Fruit fly (Drosophila melanogaster) whole organism, embryonic: ENCODE results near the gene CG12182.

ENCODE experiments used
- CG14014 ChIP-seq: fragments of 200-800 bp; sonication (Bioruptor generic); IDR thresholded peaks from 2 replicates; pipeline ENCODE4 v1.3.6; 2022; ENCODE audit warnings: missing biosample characterization, missing genetic modification characterization
- CG15514 ChIP-seq: fragments of 200-800 bp; sonication (Bioruptor generic); optimal IDR thresholded peaks from 3 replicates; lab custom pipeline; 2017; ENCODE audit warnings: missing biosample characterization, missing genetic modification characterization, mild to moderate bottlenecking, moderate library complexity, missing genetic modification reagents
- CG16813 ChIP-seq: fragments of 200-800 bp; sonication (Bioruptor generic); IDR thresholded peaks from 3 replicates; pipeline ENCODE4 v1.3.6; 2022; ENCODE audit warnings: missing biosample characterization, missing genetic modification characterization; ENCODE audit not compliant: partially characterized antibody
- CG16863 ChIP-seq: fragments of 200-800 bp; sonication (Bioruptor generic); optimal IDR thresholded peaks from 3 replicates; lab custom pipeline; 2016; ENCODE audit warnings: missing biosample characterization, missing genetic modification characterization
- CG17802 ChIP-seq: fragments of 200-800 bp; sonication (Bioruptor generic); optimal IDR thresholded peaks from 2 replicates; lab custom pipeline; 2018; ENCODE audit warnings: missing biosample characterization, mild to moderate bottlenecking, missing genetic modification characterization, moderate library complexity
- CG3065 ChIP-seq: fragments of 200-800 bp; sonication (Bioruptor generic); optimal IDR thresholded peaks from 2 replicates; lab custom pipeline; 2016; ENCODE audit warnings: missing biosample characterization, missing genetic modification characterization
- CG32532 ChIP-seq: fragments of 200-800 bp; sonication (Bioruptor generic); IDR thresholded peaks from 2 replicates; pipeline ENCODE4 v1.3.6; 2022; ENCODE audit warnings: missing biosample characterization, missing genetic modification characterization
- CG3726 ChIP-seq: fragments of 200-800 bp; sonication (Bioruptor generic); IDR thresholded peaks from 3 replicates; pipeline ENCODE4, ENCODE4 v1.3.6; 2022; ENCODE audit warnings: missing biosample characterization, missing genetic modification characterization
- CG4282 ChIP-seq: fragments of 200-800 bp; sonication (Bioruptor generic); optimal IDR thresholded peaks from 2 replicates; lab custom pipeline; 2016; ENCODE audit warnings: missing biosample characterization, missing genetic modification characterization
- CG6175 ChIP-seq: fragments of 200-800 bp; sonication (Bioruptor generic); IDR thresholded peaks from 3 replicates; pipeline ENCODE4 v1.3.6; 2022; ENCODE audit warnings: missing biosample characterization, missing genetic modification characterization
- CG6683 ChIP-seq: fragments of 200-800 bp; sonication (Bioruptor generic); optimal IDR thresholded peaks from 2 replicates; lab custom pipeline; 2017; ENCODE audit warnings: missing biosample characterization, mild to moderate bottlenecking, missing genetic modification characterization, missing genetic modification reagents
- CG6854 ChIP-seq: fragments of 200-800 bp; sonication (Bioruptor generic); optimal IDR thresholded peaks from 3 replicates; lab custom pipeline; 2017; ENCODE audit warnings: missing biosample characterization, mild to moderate bottlenecking, missing genetic modification characterization
- CG7928 ChIP-seq: fragments of 200-800 bp; sonication (Bioruptor generic); optimal IDR thresholded peaks from 2 replicates; lab custom pipeline; 2017; ENCODE audit warnings: missing biosample characterization, mild to moderate bottlenecking, missing genetic modification characterization
- CG7987 ChIP-seq: fragments of 200-800 bp; sonication (Bioruptor generic); optimal IDR thresholded peaks from 2 replicates; lab custom pipeline; 2018; ENCODE audit warnings: missing biosample characterization, mild to moderate bottlenecking, missing genetic modification characterization, moderate library complexity
- CG8359 ChIP-seq: fragments of 200-800 bp; sonication (Bioruptor generic); optimal IDR thresholded peaks from 2 replicates; lab custom pipeline; 2017; ENCODE audit warnings: missing biosample characterization, mild to moderate bottlenecking, missing genetic modification characterization, borderline replicate concordance
- CG8765 ChIP-seq: fragments of 200-800 bp; sonication (Bioruptor generic); IDR thresholded peaks from 2 replicates; pipeline ENCODE4 v1.3.6; 2022; ENCODE audit warnings: missing biosample characterization, missing genetic modification characterization
- CG8944 ChIP-seq: fragments of 200-800 bp; sonication (Bioruptor generic); optimal IDR thresholded peaks from 3 replicates; lab custom pipeline; 2016; ENCODE audit warnings: missing biosample characterization, missing genetic modification characterization
- ERR ChIP-seq: fragments of 200-800 bp; sonication (Bioruptor generic); optimal IDR thresholded peaks from 2 replicates; lab custom pipeline; 2016; ENCODE audit warnings: missing biosample characterization, missing genetic modification characterization
- Fer3 ChIP-seq: fragments of 200-800 bp; sonication (Bioruptor generic); optimal IDR thresholded peaks from 2 replicates; lab custom pipeline; 2018; ENCODE audit warnings: missing biosample characterization, mild to moderate bottlenecking, missing genetic modification characterization, moderate library complexity
- H15 ChIP-seq: fragments of 200-800 bp; sonication (Bioruptor generic); IDR thresholded peaks from 3 replicates; pipeline ENCODE4 v1.3.6; 2022; ENCODE audit warnings: missing biosample characterization, missing genetic modification characterization
- Hmx ChIP-seq: fragments of 200-800 bp; sonication (Bioruptor generic); optimal IDR thresholded peaks from 2 replicates; lab custom pipeline; 2016; ENCODE audit warnings: missing biosample characterization, missing genetic modification characterization
- Hr51 ChIP-seq, 2 experiments: fragments of 200-800 bp; sonication (Bioruptor generic); optimal IDR thresholded peaks; 2 replicates in 1 of 2; 3 replicates in 1 of 2; lab custom pipeline; 2016 to 2018; ENCODE audit warnings: missing biosample characterization in 2 of 2, missing genetic modification characterization in 2 of 2, mild to moderate bottlenecking in 1 of 2, moderate library complexity in 1 of 2
- Neu2 ChIP-seq: fragments of 200-800 bp; sonication (Bioruptor generic); optimal IDR thresholded peaks from 3 replicates; lab custom pipeline; 2016; ENCODE audit warnings: missing biosample characterization, missing genetic modification characterization, borderline replicate concordance
- Oli ChIP-seq: fragments of 200-800 bp; sonication (Bioruptor generic); optimal IDR thresholded peaks from 2 replicates; lab custom pipeline; 2018; ENCODE audit warnings: missing biosample characterization, mild to moderate bottlenecking, missing genetic modification characterization, moderate library complexity
- Pdp1 ChIP-seq, 2 experiments: fragments of 200-800 bp; sonication (Bioruptor generic); optimal IDR thresholded peaks; 3 replicates each; lab custom pipeline; 2016; ENCODE audit warnings: missing biosample characterization in 2 of 2, missing genetic modification characterization in 2 of 2, mild to moderate bottlenecking in 1 of 2, moderate library complexity in 1 of 2
- Sox102F ChIP-seq: fragments of 200-800 bp; sonication (Bioruptor generic); optimal IDR thresholded peaks from 2 replicates; lab custom pipeline; 2018; ENCODE audit warnings: missing biosample characterization, mild to moderate bottlenecking, missing genetic modification characterization, moderate library complexity
- Tbp ChIP-seq: fragments of >200 bp; optimal IDR thresholded peaks from 2 replicates; lab custom pipeline; 2018; ENCODE audit warnings: missing biosample characterization, missing genetic modification characterization
- ac ChIP-seq: fragments of 200-800 bp; sonication (Bioruptor generic); optimal IDR thresholded peaks from 3 replicates; lab custom pipeline; 2017; ENCODE audit warnings: missing biosample characterization, mild to moderate bottlenecking, missing genetic modification characterization
- ase ChIP-seq: fragments of 200-800 bp; sonication (Bioruptor generic); IDR thresholded peaks from 3 replicates; pipeline ENCODE4 v1.3.6; 2022; ENCODE audit warnings: missing biosample characterization, missing genetic modification characterization
- bigmax ChIP-seq: fragments of 200-800 bp; sonication (Bioruptor generic); optimal IDR thresholded peaks from 2 replicates; lab custom pipeline; 2018; ENCODE audit warnings: missing biosample characterization, mild to moderate bottlenecking, missing genetic modification characterization
- bowl ChIP-seq: fragments of 200-800 bp; sonication (Bioruptor generic); IDR thresholded peaks from 2 replicates; pipeline ENCODE4 v1.3.6; 2022; ENCODE audit warnings: missing biosample characterization, missing genetic modification characterization
- cad ChIP-seq: fragments of >200 bp; optimal IDR thresholded peaks from 2 replicates; lab custom pipeline; 2017; ENCODE audit warnings: missing biosample characterization, missing genetic modification characterization
- corto ChIP-seq: fragments of 200-800 bp; sonication (Bioruptor generic); optimal IDR thresholded peaks from 2 replicates; lab custom pipeline; 2016; ENCODE audit warnings: missing biosample characterization, mild to moderate bottlenecking, missing genetic modification characterization, moderate library complexity
- crp ChIP-seq, 2 experiments: fragments of 200-800 bp; sonication (Bioruptor generic); optimal IDR thresholded peaks; 2 replicates in 1 of 2; 3 replicates in 1 of 2; lab custom pipeline; 2017; ENCODE audit warnings: missing biosample characterization in 2 of 2, missing genetic modification characterization in 2 of 2, mild to moderate bottlenecking in 1 of 2, moderate library complexity in 1 of 2
- cwo ChIP-seq: fragments of 200-800 bp; sonication (Bioruptor generic); optimal IDR thresholded peaks from 3 replicates; lab custom pipeline; 2017; ENCODE audit warnings: missing biosample characterization, missing genetic modification characterization, mild to moderate bottlenecking, moderate library complexity, missing genetic modification reagents
- disco-r ChIP-seq: fragments of 200-800 bp; sonication (Bioruptor generic); optimal IDR thresholded peaks from 2 replicates; lab custom pipeline; 2016; ENCODE audit warnings: missing biosample characterization, missing genetic modification characterization
- fd96Cb ChIP-seq: fragments of 200-800 bp; sonication (Bioruptor generic); optimal IDR thresholded peaks from 2 replicates; lab custom pipeline; 2018; ENCODE audit warnings: missing biosample characterization, mild to moderate bottlenecking, missing genetic modification characterization, moderate library complexity
- h ChIP-seq: fragments of >200 bp; optimal IDR thresholded peaks from 2 replicates; lab custom pipeline; 2017
- jigr1 ChIP-seq: fragments of 200-800 bp; sonication (Bioruptor generic); IDR thresholded peaks from 3 replicates; pipeline ENCODE4 v1.3.6; 2022; ENCODE audit warnings: missing biosample characterization, missing genetic modification characterization
- klu ChIP-seq: fragments of 200-800 bp; sonication (Bioruptor generic); IDR thresholded peaks from 2 replicates; pipeline ENCODE4 v1.3.6; 2022; ENCODE audit warnings: missing biosample characterization, missing genetic modification characterization
- lilli ChIP-seq: fragments of 200-800 bp; sonication (Bioruptor generic); optimal IDR thresholded peaks from 3 replicates; lab custom pipeline; 2016; ENCODE audit warnings: missing biosample characterization, missing genetic modification characterization
- lmd ChIP-seq: fragments of 200-800 bp; sonication (Bioruptor generic); IDR thresholded peaks from 2 replicates; pipeline ENCODE4 v1.3.6; 2022; ENCODE audit warnings: missing biosample characterization, missing genetic modification characterization
- luna ChIP-seq: fragments of 200-800 bp; sonication (Bioruptor generic); optimal IDR thresholded peaks from 2 replicates; lab custom pipeline; 2016; ENCODE audit warnings: missing biosample characterization, missing genetic modification characterization
- onecut ChIP-seq: fragments of 200-800 bp; sonication (Bioruptor generic); IDR thresholded peaks from 2 replicates; pipeline ENCODE4 v1.3.6; 2022; ENCODE audit warnings: missing biosample characterization, missing genetic modification characterization
- otp ChIP-seq: fragments of 200-800 bp; sonication (Bioruptor generic); IDR thresholded peaks from 3 replicates; pipeline ENCODE4, ENCODE4 v1.3.6; 2022; ENCODE audit warnings: missing biosample characterization, missing genetic modification characterization
- p53 ChIP-seq: fragments of 200-800 bp; sonication (Bioruptor generic); optimal IDR thresholded peaks from 2 replicates; lab custom pipeline; 2016; ENCODE audit warnings: missing biosample characterization, missing genetic modification characterization
- ro ChIP-seq: fragments of 200-800 bp; sonication (Bioruptor generic); IDR thresholded peaks from 2 replicates; pipeline ENCODE4 v1.3.6; 2022; ENCODE audit warnings: missing biosample characterization, missing genetic modification characterization
- schlank ChIP-seq: fragments of 200-800 bp; sonication (Bioruptor generic); optimal IDR thresholded peaks from 2 replicates; lab custom pipeline; 2018; ENCODE audit warnings: missing biosample characterization, mild to moderate bottlenecking, missing genetic modification characterization
- twi ChIP-seq: fragments of 200-800 bp; optimal IDR thresholded peaks from 2 replicates; lab custom pipeline; 2019; ENCODE audit warnings: missing biosample characterization, mild to moderate bottlenecking, missing genetic modification characterization, moderate library complexity

The CG12182 gene

dm6 chr3L:2582753-2583536 lies 16.4 kb downstream of the CG12182 start (continued):
- TF ChIP-seq CG7987 (GFP tag; lab: Kevin White, UChicago) (peak; percentile 56), luna (GFP tag; lab: Kevin White, UChicago) (peak; percentile 16), CG3726 (peak; percentile 80), lilli (GFP tag; lab: Kevin White, UChicago) (peak; percentile 63), Hr51 (GFP tag; optimal IDR thresholded peaks at IDR 0.05; lab: Kevin White, UChicago) (peak; percentile 10 to 91), Neu2 (no peak), corto (peak; percentile 69), Fer3 (tag; lab: Kevin White, UChicago) (peak; percentile 72), crp (GFP tag; optimal IDR thresholded peaks at IDR 0.05; lab: Kevin White, UChicago) (peak in 1 of 2 experiments; percentile 22), ac (GFP tag; lab: Kevin White, UChicago) (peak; percentile 2), Hmx (GFP tag; lab: Kevin White, UChicago) (no peak), Pdp1 (GFP tag; optimal IDR thresholded peaks at IDR 0.05; lab: Kevin White, UChicago) (peak; percentile 72 to 74), Oli (peak; percentile 88), cad (GFP tag; lab: Kevin White, UChicago) (no peak), disco-r (GFP tag; lab: Kevin White, UChicago) (peak; percentile 72), onecut (GFP tag; lab: Robert Waterston, UW) (peak; percentile 73), lmd (peak; percentile 86), CG7928 (no peak), CG4282 (GFP tag; lab: Kevin White, UChicago) (peak; percentile 17), Sox102F (GFP tag; lab: Kevin White, UChicago) (peak; percentile 94), jigr1 (GFP tag; lab: Robert Waterston, UW) (peak; percentile 59; the same call in 2 of the 3 replicates), CG8944 (peak; percentile 77), CG17802 (tag; lab: Kevin White, UChicago) (peak; percentile 76), cwo (GFP tag; lab: Kevin White, UChicago) (peak; percentile 52), H15 (GFP tag; lab: Robert Waterston, UW) (peak; percentile 79; the same call in 2 of the 3 replicates), CG3065 (peak; percentile 58), CG16863 (GFP tag; lab: Kevin White, UChicago) (peak; percentile 78), CG32532 (GFP tag; lab: Robert Waterston, UW) (peak; percentile 31; the same call in 1 of the 2 replicates), CG8765 (GFP tag; lab: Robert Waterston, UW) (no peak), h (lab: Kevin White, UChicago) (no peak), schlank (no peak), CG6175 (GFP tag; lab: Robert Waterston, UW) (no peak), Tbp (no peak), CG6683 (peak; percentile 11), CG15514 (GFP tag; lab: Kevin White, UChicago) (no peak), klu (no peak; the same call in 1 of the 2 replicates), ase (GFP tag; lab: Robert Waterston, UW) (peak; percentile 86), ro (GFP tag; lab: Robert Waterston, UW) (peak; percentile 37; the same call in 1 of the 2 replicates), bowl (GFP tag; lab: Robert Waterston, UW) (no peak), CG8359 (GFP tag; lab: Kevin White, UChicago) (no peak), CG6854 (GFP tag; lab: Kevin White, UChicago) (no peak), CG16813 (no peak), fd96Cb (peak; percentile 89), otp (GFP tag; lab: Robert Waterston, UW) (peak; percentile 88), p53 (GFP tag; lab: Kevin White, UChicago) (peak; percentile 11), twi (tag; lab: Kevin White, UChicago) (peak; percentile 97), CG14014 (GFP tag; lab: Robert Waterston, UW) (peak; percentile 71; the same call in 1 of the 2 replicates), bigmax (GFP tag; lab: Kevin White, UChicago) (no peak), ERR (GFP tag; lab: Kevin White, UChicago) (no peak)
